Fruit fly (Drosophila melanogaster) whole organism, embryonic: ENCODE measurements around the gene Cdc7.
A peak's percentile ranks its signal among the peaks of the same experiment; 100 is the strongest.

Source experiments
- Aef1 ChIP-seq: fragments of 200-800 bp; sonication (Bioruptor generic); IDR thresholded peaks from 3 replicates; pipeline ENCODE4 v1.3.6; 2022; ENCODE audit warnings: missing biosample characterization, missing genetic modification characterization
- Antp ChIP-seq: fragments of 200-800 bp; sonication (Bioruptor generic); optimal IDR thresholded peaks from 3 replicates; lab custom pipeline; 2016; ENCODE audit warnings: missing biosample characterization, missing genetic modification characterization
- B-H2 ChIP-seq: fragments of 200-800 bp; sonication (Bioruptor generic); optimal IDR thresholded peaks from 2 replicates; lab custom pipeline; 2018; ENCODE audit warnings: missing biosample characterization, mild to moderate bottlenecking, missing genetic modification characterization
- Bgb ChIP-seq: fragments of 200-800 bp; sonication (Bioruptor generic); IDR thresholded peaks from 2 replicates; pipeline ENCODE4 v1.3.6; 2022; ENCODE audit warnings: missing biosample characterization, missing genetic modification characterization; ENCODE audit not compliant: partially characterized antibody
- BtbVII ChIP-seq: fragments of 200-800 bp; sonication (Bioruptor generic); optimal IDR thresholded peaks from 3 replicates; lab custom pipeline; 2017; ENCODE audit warnings: missing biosample characterization, mild to moderate bottlenecking, missing genetic modification characterization
- C15 ChIP-seq: fragments of 200-800 bp; sonication (Bioruptor generic); IDR thresholded peaks from 3 replicates; pipeline ENCODE4 v1.3.6; 2022; ENCODE audit warnings: missing biosample characterization, missing genetic modification characterization
- CG12071 ChIP-seq: fragments of 200-800 bp; sonication (Bioruptor generic); optimal IDR thresholded peaks from 3 replicates; lab custom pipeline; 2018; ENCODE audit warnings: missing biosample characterization, mild to moderate bottlenecking, missing genetic modification characterization
- CG12942 ChIP-seq: fragments of 200-800 bp; sonication (Bioruptor generic); optimal IDR thresholded peaks from 3 replicates; lab custom pipeline; 2016; ENCODE audit warnings: missing biosample characterization, missing genetic modification characterization
- CG13775 ChIP-seq: fragments of 200-800 bp; sonication (Bioruptor generic); optimal IDR thresholded peaks from 3 replicates; lab custom pipeline; 2017; ENCODE audit warnings: missing biosample characterization, mild to moderate bottlenecking, missing genetic modification characterization
- CG15011 ChIP-seq: fragments of 200-800 bp; sonication (Bioruptor generic); optimal IDR thresholded peaks from 3 replicates; lab custom pipeline; 2018; ENCODE audit warnings: missing biosample characterization, mild to moderate bottlenecking, missing genetic modification characterization
- CG1647 ChIP-seq: fragments of 200-800 bp; sonication (Bioruptor generic); optimal IDR thresholded peaks from 3 replicates; lab custom pipeline; 2016; ENCODE audit warnings: missing biosample characterization, missing genetic modification characterization
- CG31224 ChIP-seq: fragments of 200-800 bp; sonication (Bioruptor generic); IDR thresholded peaks from 2 replicates; pipeline ENCODE4 v1.3.6; 2022; ENCODE audit warnings: missing biosample characterization, missing genetic modification characterization
- CG42726 ChIP-seq: fragments of 200-800 bp; sonication (Bioruptor generic); IDR thresholded peaks from 2 replicates; pipeline ENCODE4 v1.3.6; 2022; ENCODE audit warnings: missing biosample characterization, missing genetic modification characterization; ENCODE audit not compliant: partially characterized antibody
- CG6654 ChIP-seq: fragments of 200-800 bp; sonication (Bioruptor generic); optimal IDR thresholded peaks from 2 replicates; lab custom pipeline; 2017; ENCODE audit warnings: missing biosample characterization, mild to moderate bottlenecking, missing genetic modification characterization
- CG7963 ChIP-seq: fragments of 200-800 bp; sonication (Bioruptor generic); IDR thresholded peaks from 3 replicates; pipeline ENCODE4 v1.3.6; 2022; ENCODE audit warnings: missing biosample characterization, missing genetic modification characterization; ENCODE audit not compliant: partially characterized antibody
- CG8089 ChIP-seq: fragments of 200-800 bp; sonication (Bioruptor generic); optimal IDR thresholded peaks from 3 replicates; lab custom pipeline; 2016; ENCODE audit warnings: missing biosample characterization, missing genetic modification characterization
- CG9797 ChIP-seq: fragments of 200-800 bp; sonication (Bioruptor generic); optimal IDR thresholded peaks from 3 replicates; lab custom pipeline; 2018; ENCODE audit warnings: missing biosample characterization, mild to moderate bottlenecking, missing genetic modification characterization
- Dip2 ChIP-seq: fragments of 200-800 bp; sonication (Bioruptor generic); IDR thresholded peaks from 2 replicates; pipeline ENCODE4 v1.3.6; 2022; ENCODE audit warnings: missing biosample characterization, missing genetic modification characterization
- Dip3 ChIP-seq: fragments of 200-800 bp; sonication (Bioruptor generic); optimal IDR thresholded peaks from 3 replicates; lab custom pipeline; 2016; ENCODE audit warnings: missing biosample characterization, missing genetic modification characterization
- Drgx ChIP-seq: fragments of 200-800 bp; sonication (Bioruptor generic); IDR thresholded peaks from 2 replicates; pipeline ENCODE4 v1.3.6; 2022; ENCODE audit warnings: missing biosample characterization, missing genetic modification characterization
- Fer2 ChIP-seq: fragments of 200-800 bp; sonication (Bioruptor generic); optimal IDR thresholded peaks from 2 replicates; lab custom pipeline; 2018; ENCODE audit warnings: missing biosample characterization, mild to moderate bottlenecking, missing genetic modification characterization, moderate library complexity
- Gug ChIP-seq: fragments of 200-800 bp; sonication (Bioruptor generic); IDR thresholded peaks from 4 replicates; pipeline ENCODE4 v1.3.6; 2022; ENCODE audit warnings: missing biosample characterization, missing genetic modification characterization
- Lpt ChIP-seq: fragments of >200 bp; optimal IDR thresholded peaks from 2 replicates; lab custom pipeline; 2018; ENCODE audit warnings: missing biosample characterization, missing genetic modification characterization
- Max ChIP-seq: fragments of 200-800 bp; sonication (Bioruptor generic); optimal IDR thresholded peaks from 2 replicates; lab custom pipeline; 2016; ENCODE audit warnings: missing biosample characterization, mild to moderate bottlenecking, missing genetic modification characterization
- Myb ChIP-seq: fragments of 200-800 bp; sonication (Bioruptor generic); optimal IDR thresholded peaks from 2 replicates; lab custom pipeline; 2016; ENCODE audit warnings: missing biosample characterization, missing genetic modification characterization
- Rx ChIP-seq: fragments of 200-800 bp; sonication (Bioruptor generic); IDR thresholded peaks from 2 replicates; pipeline ENCODE4 v1.3.6; 2022; ENCODE audit warnings: missing biosample characterization, missing genetic modification characterization
- Stat92E ChIP-seq, 3 experiments: fragments of >200 bp in 2 of 3; fragments of 200-800 bp in 1 of 3; sonication (Bioruptor generic) in 1 of 3; optimal IDR thresholded peaks; 2 replicates each; lab custom pipeline; 2017 to 2019; ENCODE audit warnings: missing biosample characterization in 3 of 3, missing genetic modification characterization in 3 of 3, mild to moderate bottlenecking in 1 of 3, moderate library complexity in 1 of 3
- Taf1 ChIP-seq: fragments of 200-800 bp; sonication (Bioruptor generic); IDR thresholded peaks from 2 replicates; pipeline ENCODE4 v1.3.6; 2022; ENCODE audit warnings: missing biosample characterization, missing genetic modification characterization
- abd-A ChIP-seq: fragments of 200-800 bp; sonication (Bioruptor generic); optimal IDR thresholded peaks from 3 replicates; lab custom pipeline; 2019; ENCODE audit warnings: missing biosample characterization, mild to moderate bottlenecking, missing genetic modification characterization, moderate library complexity
- al ChIP-seq: fragments of 200-800 bp; sonication (Bioruptor generic); IDR thresholded peaks from 2 replicates; pipeline ENCODE4 v1.3.6; 2022; ENCODE audit warnings: missing biosample characterization, missing genetic modification characterization
- aop ChIP-seq: fragments of 200-800 bp; sonication (Bioruptor generic); IDR thresholded peaks from 2 replicates; pipeline ENCODE4 v1.3.6; 2022; ENCODE audit warnings: missing biosample characterization, missing genetic modification characterization
- cas ChIP-seq: fragments of 200-800 bp; sonication (Bioruptor generic); IDR thresholded peaks from 2 replicates; pipeline ENCODE4 v1.3.6; 2022; ENCODE audit warnings: missing biosample characterization, missing genetic modification characterization
- ci ChIP-seq: fragments of 200-800 bp; sonication (Bioruptor generic); IDR thresholded peaks from 3 replicates; pipeline ENCODE4 v1.3.6; 2022; ENCODE audit warnings: missing biosample characterization, missing genetic modification characterization
- crc ChIP-seq: fragments of 200-800 bp; sonication (Bioruptor generic); optimal IDR thresholded peaks from 2 replicates; lab custom pipeline; 2016; ENCODE audit warnings: missing biosample characterization, missing genetic modification characterization
- crp ChIP-seq, 2 experiments: fragments of 200-800 bp; sonication (Bioruptor generic); optimal IDR thresholded peaks; 2 replicates in 1 of 2; 3 replicates in 1 of 2; lab custom pipeline; 2017; ENCODE audit warnings: missing biosample characterization in 2 of 2, missing genetic modification characterization in 2 of 2, mild to moderate bottlenecking in 1 of 2, moderate library complexity in 1 of 2
- gt ChIP-seq: fragments of 200-800 bp; sonication (Bioruptor generic); IDR thresholded peaks from 2 replicates; pipeline ENCODE4 v1.3.6; 2022; ENCODE audit warnings: missing biosample characterization, missing genetic modification characterization
- h ChIP-seq: fragments of >200 bp; optimal IDR thresholded peaks from 2 replicates; lab custom pipeline; 2017
- hbn ChIP-seq: fragments of 200-800 bp; sonication (Bioruptor generic); IDR thresholded peaks from 2 replicates; pipeline ENCODE4 v1.3.6; 2022; ENCODE audit warnings: missing biosample characterization, missing genetic modification characterization; ENCODE audit not compliant: partially characterized antibody
- lbe ChIP-seq: fragments of 200-800 bp; sonication (Bioruptor generic); optimal IDR thresholded peaks from 2 replicates; lab custom pipeline; 2016; ENCODE audit warnings: missing biosample characterization, mild to moderate bottlenecking, missing genetic modification characterization
- mirr ChIP-seq: fragments of 200-800 bp; sonication (Bioruptor generic); optimal IDR thresholded peaks from 3 replicates; lab custom pipeline; 2018; ENCODE audit warnings: missing biosample characterization, mild to moderate bottlenecking, missing genetic modification characterization
- mld ChIP-seq: fragments of 200-800 bp; sonication (Bioruptor generic); IDR thresholded peaks from 3 replicates; pipeline ENCODE4 v1.3.6; 2022; ENCODE audit warnings: missing biosample characterization, missing genetic modification characterization; ENCODE audit not compliant: partially characterized antibody
- nerfin-2 ChIP-seq: fragments of 200-800 bp; sonication (Bioruptor generic); IDR thresholded peaks from 2 replicates; pipeline ENCODE4 v1.3.6; 2022; ENCODE audit warnings: missing biosample characterization, missing genetic modification characterization; ENCODE audit not compliant: partially characterized antibody
- oc ChIP-seq: fragments of 200-800 bp; sonication (Bioruptor generic); optimal IDR thresholded peaks from 2 replicates; lab custom pipeline; 2018; ENCODE audit warnings: missing biosample characterization, mild to moderate bottlenecking, missing genetic modification characterization, moderate library complexity
- onecut ChIP-seq: fragments of 200-800 bp; sonication (Bioruptor generic); IDR thresholded peaks from 2 replicates; pipeline ENCODE4 v1.3.6; 2022; ENCODE audit warnings: missing biosample characterization, missing genetic modification characterization
- prd ChIP-seq, 3 experiments: fragments of >200 bp in 2 of 3; fragments of 200-800 bp in 1 of 3; sonication (Bioruptor generic) in 1 of 3; optimal IDR thresholded peaks in 2 of 3; IDR thresholded peaks in 1 of 3; 2 replicates in 2 of 3; 3 replicates in 1 of 3; pipeline versions ENCODE4 v1.3.6 to Lab custom; 2017 to 2022; ENCODE audit warnings: missing biosample characterization in 1 of 3, missing genetic modification characterization in 1 of 3
- slbo ChIP-seq: fragments of 200-800 bp; sonication (Bioruptor generic); IDR thresholded peaks from 2 replicates; pipeline ENCODE4 v1.3.6; 2022; ENCODE audit warnings: missing biosample characterization, missing genetic modification characterization
- unpg ChIP-seq: fragments of 200-800 bp; sonication (Bioruptor generic); optimal IDR thresholded peaks from 3 replicates; lab custom pipeline; 2018; ENCODE audit warnings: missing biosample characterization, mild to moderate bottlenecking, missing genetic modification characterization, moderate library complexity
- wor ChIP-seq: fragments of 200-800 bp; sonication (Bioruptor generic); IDR thresholded peaks from 2 replicates; pipeline ENCODE4 v1.3.6; 2022; ENCODE audit warnings: missing biosample characterization, missing genetic modification characterization
- yki ChIP-seq: fragments of >200 bp; optimal IDR thresholded peaks from 3 replicates; lab custom pipeline; 2018

Cdc7 gene

dm6 chrX:6683635-6684499 is 29.5 kb downstream of the Cdc7 start, which contains the start of gene Pink1 (continued):
- no peak for TF ChIP-seq CG13775 (GFP tag; lab: Kevin White, UChicago)
- no peak for TF ChIP-seq Fer2 (tag; lab: Kevin White, UChicago)
- no peak for TF ChIP-seq h (lab: Kevin White, UChicago)
- TF ChIP-seq Dip2 (GFP tag; lab: Robert Waterston, UW): no peak
- no peak for TF ChIP-seq mld
- no peak for TF ChIP-seq Drgx (GFP tag; lab: Robert Waterston, UW)
- TF ChIP-seq CG8089 (GFP tag; lab: Kevin White, UChicago): no peak
- TF ChIP-seq Bgb (GFP tag; lab: Robert Waterston, UW): peak; percentile 59
- peak; percentile 56 for TF ChIP-seq nerfin-2 (GFP tag; lab: Robert Waterston, UW)
- no peak for TF ChIP-seq C15 (GFP tag; lab: Robert Waterston, UW)
- no peak for TF ChIP-seq B-H2 (GFP tag; lab: Kevin White, UChicago)
- no peak for TF ChIP-seq crc (GFP tag; lab: Kevin White, UChicago)
- TF ChIP-seq oc: no peak
- no peak for TF ChIP-seq Gug (GFP tag; lab: Robert Waterston, UW)
- peak in 1 of 2 experiments; percentile 67 for TF ChIP-seq crp (GFP tag; optimal IDR thresholded peaks at IDR 0.05; lab: Kevin White, UChicago)
- no peak for TF ChIP-seq unpg (GFP tag; lab: Kevin White, UChicago)
- no peak for TF ChIP-seq yki (lab: Kevin White, UChicago)
- TF ChIP-seq CG7963 (GFP tag; lab: Robert Waterston, UW): 0 out of 3 replicates have a peak, but pooled peaks have one; percentile 6
- TF ChIP-seq CG9797 (GFP tag; lab: Kevin White, UChicago): peak; percentile 42
- TF ChIP-seq Antp (GFP tag; lab: Kevin White, UChicago): no peak
- TF ChIP-seq Dip3 (GFP tag; lab: Kevin White, UChicago): no peak
- TF ChIP-seq CG42726 (GFP tag; lab: Robert Waterston, UW): 0 out of 2 replicates have a peak, but pooled peaks have one; percentile 27
- TF ChIP-seq CG12071: no peak
- no peak for TF ChIP-seq gt (GFP tag; lab: Robert Waterston, UW)
- TF ChIP-seq slbo (GFP tag; lab: Robert Waterston, UW): no peak
- TF ChIP-seq Myb (GFP tag; lab: Kevin White, UChicago): peak; percentile 98
- TF ChIP-seq prd (optimal IDR thresholded peaks at IDR 0.05; lab: Kevin White, UChicago): no peak
- no peak for TF ChIP-seq prd (GFP tag; IDR thresholded peaks at IDR 0.05; lab: Robert Waterston, UW)
- no peak for TF ChIP-seq CG15011 (GFP tag; lab: Kevin White, UChicago)
- TF ChIP-seq CG31224 (GFP tag; lab: Robert Waterston, UW): no peak
- TF ChIP-seq wor (GFP tag; lab: Robert Waterston, UW): no peak
- TF ChIP-seq ci: no peak
- no peak for TF ChIP-seq aop
- peak; percentile 44; the same call in 1 of the 2 replicates for TF ChIP-seq onecut (GFP tag; lab: Robert Waterston, UW)
- TF ChIP-seq hbn (GFP tag; lab: Robert Waterston, UW): no peak
- TF ChIP-seq Taf1 (GFP tag; lab: Robert Waterston, UW): no peak
- no peak for TF ChIP-seq BtbVII (GFP tag; lab: Kevin White, UChicago)
- no peak for TF ChIP-seq lbe (GFP tag; lab: Kevin White, UChicago)
- TF ChIP-seq abd-A (tag; lab: Kevin White, UChicago): no peak
- no peak for TF ChIP-seq CG6654
- TF ChIP-seq Rx (GFP tag; lab: Robert Waterston, UW): no peak
- TF ChIP-seq cas (GFP tag; lab: Robert Waterston, UW): no peak
- no peak for TF ChIP-seq mirr
- no peak for TF ChIP-seq al
- TF ChIP-seq Lpt (GFP tag; lab: Kevin White, UChicago): no peak
- TF ChIP-seq Max (GFP tag; lab: Kevin White, UChicago): no peak
- TF ChIP-seq CG12942 (GFP tag; lab: Kevin White, UChicago): no peak
- no peak for TF ChIP-seq Stat92E (GFP tag; optimal IDR thresholded peaks at IDR 0.05; lab: Kevin White, UChicago)
- TF ChIP-seq Aef1 (GFP tag; lab: Robert Waterston, UW): no peak
- no peak for TF ChIP-seq CG1647
